Worm (Caenorhabditis elegans) whole organism, L4 larva: ENCODE data around the gene T07D3.4.

Experiments
- ceh-28 ChIP-seq: fragments of 150-350 bp; optimal IDR thresholded peaks from 2 replicates; lab custom pipeline; 2014; ENCODE audit warnings: missing biosample characterization, missing genetic modification reagents, missing genetic modification characterization
- ceh-82 ChIP-seq: sonication (generic microtip); optimal IDR thresholded peaks from 2 replicates; lab custom pipeline; 2017; ENCODE audit warnings: missing biosample characterization, missing genetic modification characterization
- ces-1 ChIP-seq: fragments of 150-350 bp; sonication (generic microtip); optimal IDR thresholded peaks from 4 replicates; lab custom pipeline; 2014; ENCODE audit warnings: missing biosample characterization, missing genetic modification reagents, missing genetic modification characterization
- daf-16 ChIP-seq, 3 experiments: sonication (generic microtip); optimal IDR thresholded peaks; 2 replicates each; lab custom pipeline; 2016 to 2017; ENCODE audit warnings: missing genetic modification characterization in 3 of 3, missing genetic modification reagents in 3 of 3, mild to moderate bottlenecking in 2 of 3, missing compliant biosample characterization in 2 of 3, missing biosample characterization in 1 of 3, moderate library complexity in 1 of 3
- dpl-1 ChIP-seq: fragments of 150-350 bp; optimal IDR thresholded peaks from 2 replicates; lab custom pipeline; 2014; ENCODE audit warnings: missing biosample characterization, missing genetic modification reagents, missing genetic modification characterization
- duxl-1 ChIP-seq: sonication (generic microtip); optimal IDR thresholded peaks from 2 replicates; lab custom pipeline; 2016; ENCODE audit warnings: mild to moderate bottlenecking, missing genetic modification characterization, moderate library complexity, missing compliant biosample characterization; ENCODE audit not compliant: poor library complexity
- lin-13 ChIP-seq: fragments of 150-350 bp; optimal IDR thresholded peaks from 2 replicates; lab custom pipeline; 2014; ENCODE audit warnings: missing biosample characterization, missing genetic modification reagents, missing genetic modification characterization
- madf-9 ChIP-seq: fragments of 200-800 bp; sonication (Bioruptor generic); conservative IDR thresholded peaks from 2 replicates; pipeline ENCODE4 v1.3.6; 2022; ENCODE audit warnings: missing genetic modification reagents, missing genetic modification characterization, missing compliant biosample characterization
- mep-1 ChIP-seq: fragments of 150-350 bp; sonication (generic microtip); optimal IDR thresholded peaks from 3 replicates; lab custom pipeline; 2014; ENCODE audit warnings: missing biosample characterization, missing genetic modification characterization
- mes-2 ChIP-seq: sonication (generic microtip); optimal IDR thresholded peaks from 2 replicates; lab custom pipeline; 2016; ENCODE audit warnings: missing genotype, mild to moderate bottlenecking, missing genetic modification characterization, missing compliant biosample characterization; ENCODE audit not compliant: poor library complexity, severe bottlenecking

ce11 chrII:843971-844370 lies 44.1 kb upstream of the T07D3.4 start, which contains the start of gene F28A10.4:
- TF ChIP-seq duxl-1 (tag; lab: Kevin White, UChicago) = no peak
- TF ChIP-seq daf-16 (GFP tag; optimal IDR thresholded peaks at IDR 0.05; lab: Kevin White, UChicago) = no peak
- TF ChIP-seq daf-16 (tag; optimal IDR thresholded peaks at IDR 0.05; lab: Kevin White, UChicago) = no peak
- TF ChIP-seq madf-9 (GFP tag; lab: Robert Waterston, UW) = no peak
- TF ChIP-seq lin-13 (GFP tag; lab: Kevin White, UChicago) = no peak
- TF ChIP-seq ceh-82 (tag; lab: Kevin White, UChicago) = no peak
- TF ChIP-seq mes-2 = no peak
- TF ChIP-seq ceh-28 (tag; lab: Kevin White, UChicago) = no peak
- no peak for TF ChIP-seq dpl-1 (GFP tag; lab: Kevin White, UChicago)
- no peak for TF ChIP-seq ces-1
- no peak for TF ChIP-seq mep-1 (tag; lab: Kevin White, UChicago)
